Worm (Caenorhabditis elegans): ENCODE measurements around the gene nspb-12.

The nspb-12 gene

ce11 chrIII:5586925-5587324 lies 18.3 kb upstream of the nspb-12 start, which contains the start of gene F56D2.2:
F56D2.2 (plus strand) TSS chrIII:5587263.
- no peak for TF ChIP-seq tbx-11 (GFP tag; IDR thresholded peaks at IDR 0.05)
- no peak for TF ChIP-seq pes-1 (GFP tag; IDR thresholded peaks at IDR 0.05)
- no peak for TF ChIP-seq ama-1 (optimal IDR thresholded peaks at IDR 0.05)
- no peak for TF ChIP-seq tra-4 (tag; optimal IDR thresholded peaks at IDR 0.05)
- TF ChIP-seq flt-1 (GFP tag; IDR thresholded peaks at IDR 0.05) = no peak
- no peak for TF ChIP-seq ceh-36 (tag; optimal IDR thresholded peaks at IDR 0.05)
- TF ChIP-seq sea-1 (GFP tag; conservative IDR thresholded peaks at IDR 0.05) = no peak
- no peak for TF ChIP-seq tbx-37 (GFP tag; conservative IDR thresholded peaks at IDR 0.05)
- no peak for TF ChIP-seq hmbx-1 (tag; optimal IDR thresholded peaks at IDR 0.05)
- TF ChIP-seq scrt-1 (GFP tag; IDR thresholded peaks at IDR 0.05) = no peak
- TF ChIP-seq hmg-4 (GFP tag; optimal IDR thresholded peaks at IDR 0.05) = no peak
- TF ChIP-seq ceh-13 (GFP tag; optimal IDR thresholded peaks at IDR 0.05) = no peak
- no peak for TF ChIP-seq aly-1 (tag; optimal IDR thresholded peaks at IDR 0.05)

ce11 chrIII:5585711-5586110 lies 17.1 kb upstream of the nspb-12 start:
- TF ChIP-seq tbx-37 (GFP tag; conservative IDR thresholded peaks at IDR 0.05) = no peak
- no peak for TF ChIP-seq tbx-11 (GFP tag; IDR thresholded peaks at IDR 0.05)
- TF ChIP-seq hmbx-1 (tag; optimal IDR thresholded peaks at IDR 0.05) = no peak
- TF ChIP-seq hmg-4 (GFP tag; optimal IDR thresholded peaks at IDR 0.05) = no peak
- TF ChIP-seq hnd-1 (tag; optimal IDR thresholded peaks at IDR 0.05) = no peak

ce11 chrIII:5584647-5585046 lies 16.1 kb upstream of the nspb-12 start, which contains the start of gene F56D2.3:
F56D2.3 (plus strand) TSS chrIII:5584947.
- TF ChIP-seq tbx-37 (GFP tag; conservative IDR thresholded peaks at IDR 0.05) = no peak
- no peak for TF ChIP-seq ceh-36 (tag; optimal IDR thresholded peaks at IDR 0.05)
- TF ChIP-seq hmbx-1 (tag; optimal IDR thresholded peaks at IDR 0.05) = no peak
- no peak for TF ChIP-seq sea-1 (GFP tag; conservative IDR thresholded peaks at IDR 0.05)
- TF ChIP-seq pes-1 (GFP tag; IDR thresholded peaks at IDR 0.05) = no peak
- TF ChIP-seq tra-4 (tag; optimal IDR thresholded peaks at IDR 0.05) = no peak
- no peak for TF ChIP-seq F13C5.2 (tag; optimal IDR thresholded peaks at IDR 0.05)
- TF ChIP-seq ceh-13 (GFP tag; optimal IDR thresholded peaks at IDR 0.05) = no peak

ce11 chrIII:5582766-5583165 lies 14.2 kb upstream of the nspb-12 start, which contains the start of the genes F56D2.8 and uev-2:
F56D2.8 (minus strand) TSS chrIII:5582866.
uev-2 (plus strand) TSS chrIII:5583125.
- TF ChIP-seq F13C5.2 (tag; optimal IDR thresholded peaks at IDR 0.05) = no peak
- no peak for TF ChIP-seq hmg-4 (GFP tag; optimal IDR thresholded peaks at IDR 0.05)
- TF ChIP-seq sea-1 (GFP tag; conservative IDR thresholded peaks at IDR 0.05) = no peak
- TF ChIP-seq pes-1 (GFP tag; IDR thresholded peaks at IDR 0.05) = no peak
- TF ChIP-seq tra-4 (tag; optimal IDR thresholded peaks at IDR 0.05) = no peak
- TF ChIP-seq B0310.2 (tag; optimal IDR thresholded peaks at IDR 0.05) = no peak
- no peak for TF ChIP-seq ets-7 (tag; optimal IDR thresholded peaks at IDR 0.05)
- no peak for TF ChIP-seq aly-1 (tag; optimal IDR thresholded peaks at IDR 0.05)
- no peak for TF ChIP-seq ama-1 (optimal IDR thresholded peaks at IDR 0.05)
- no peak for TF ChIP-seq tbx-11 (GFP tag; IDR thresholded peaks at IDR 0.05)
- no peak for TF ChIP-seq hmbx-1 (tag; optimal IDR thresholded peaks at IDR 0.05)
- TF ChIP-seq scrt-1 (GFP tag; IDR thresholded peaks at IDR 0.05) = no peak
- TF ChIP-seq ceh-13 (GFP tag; optimal IDR thresholded peaks at IDR 0.05) = no peak
- TF ChIP-seq hnd-1 (tag; optimal IDR thresholded peaks at IDR 0.05) = no peak
- no peak for TF ChIP-seq tbx-37 (GFP tag; conservative IDR thresholded peaks at IDR 0.05)
- TF ChIP-seq ceh-36 (tag; optimal IDR thresholded peaks at IDR 0.05) = no peak
- no peak for TF ChIP-seq flt-1 (GFP tag; IDR thresholded peaks at IDR 0.05)

ce11 chrIII:5581049-5581448 lies 12.5 kb upstream of the nspb-12 start, which contains the start of gene F56D2.5:
F56D2.5 (minus strand) TSS chrIII:5581419.
- no peak for TF ChIP-seq scrt-1 (GFP tag; IDR thresholded peaks at IDR 0.05)

DNA sequence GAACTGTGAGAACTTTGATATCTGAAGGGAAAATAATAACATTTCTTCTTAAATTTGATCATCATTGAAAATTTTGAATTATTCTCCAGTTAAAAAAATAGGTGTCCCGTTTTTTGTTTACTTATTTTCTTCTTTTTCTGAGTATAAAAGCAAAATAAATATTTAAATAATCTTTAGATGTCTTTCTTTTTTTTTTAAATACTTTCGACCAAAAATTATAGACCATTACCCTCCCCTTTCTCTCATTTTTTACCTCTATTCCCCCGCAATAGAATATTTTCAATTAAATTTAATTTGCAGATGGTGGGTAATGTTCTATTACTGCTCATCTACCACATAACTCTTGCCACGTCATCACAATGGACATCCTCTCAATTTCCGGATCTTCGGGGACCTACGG lies 5.1 kb upstream of the nspb-12 start, which contains the start of gene molo-1:
Gene molo-1 (plus strand): TSS at position 301 of the 400 bp plus-strand sequence.
- no peak for TF ChIP-seq hnd-1 (tag; optimal IDR thresholded peaks at IDR 0.05)
- TF ChIP-seq ceh-36 (tag; optimal IDR thresholded peaks at IDR 0.05) = no peak
- TF ChIP-seq tbx-37 (GFP tag; conservative IDR thresholded peaks at IDR 0.05) = no peak
- no peak for TF ChIP-seq flt-1 (GFP tag; IDR thresholded peaks at IDR 0.05)
- TF ChIP-seq pes-1 (GFP tag; IDR thresholded peaks at IDR 0.05) = no peak
- no peak for TF ChIP-seq tbx-11 (GFP tag; IDR thresholded peaks at IDR 0.05)
- TF ChIP-seq hmg-4 (GFP tag; optimal IDR thresholded peaks at IDR 0.05) = no peak

DNA sequence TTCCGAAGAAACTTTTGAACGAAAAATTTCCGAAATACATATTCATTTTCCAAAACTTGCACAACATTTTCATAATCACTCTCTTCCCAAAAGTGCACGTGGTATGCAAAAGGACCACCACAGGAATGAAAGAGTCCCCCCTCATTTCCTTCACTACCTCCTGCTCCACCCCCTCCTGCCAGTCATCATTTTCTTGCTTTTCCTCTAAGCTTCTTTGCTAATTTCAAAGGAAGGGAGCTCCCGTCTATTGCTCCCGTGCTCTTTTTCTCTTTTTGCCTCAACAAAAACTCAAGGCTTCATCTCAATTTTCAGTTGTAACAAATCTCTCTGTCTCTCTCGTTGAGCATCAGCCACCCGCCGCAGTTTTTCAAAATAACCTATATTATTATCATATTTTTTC lies 4.2 kb upstream of the nspb-12 start:
- no peak for TF ChIP-seq flt-1 (GFP tag; IDR thresholded peaks at IDR 0.05)
- no peak for TF ChIP-seq hmg-4 (GFP tag; optimal IDR thresholded peaks at IDR 0.05)
- TF ChIP-seq hnd-1 (tag; optimal IDR thresholded peaks at IDR 0.05) = no peak
- TF ChIP-seq B0310.2 (tag; optimal IDR thresholded peaks at IDR 0.05) = no peak
- TF ChIP-seq aly-1 (tag; optimal IDR thresholded peaks at IDR 0.05) = no peak
- no peak for TF ChIP-seq sea-1 (GFP tag; conservative IDR thresholded peaks at IDR 0.05)
- no peak for TF ChIP-seq ceh-13 (GFP tag; optimal IDR thresholded peaks at IDR 0.05)
- TF ChIP-seq hmbx-1 (tag; optimal IDR thresholded peaks at IDR 0.05) = no peak
- TF ChIP-seq ama-1 (optimal IDR thresholded peaks at IDR 0.05) = no peak
- no peak for TF ChIP-seq scrt-1 (GFP tag; IDR thresholded peaks at IDR 0.05)

DNA sequence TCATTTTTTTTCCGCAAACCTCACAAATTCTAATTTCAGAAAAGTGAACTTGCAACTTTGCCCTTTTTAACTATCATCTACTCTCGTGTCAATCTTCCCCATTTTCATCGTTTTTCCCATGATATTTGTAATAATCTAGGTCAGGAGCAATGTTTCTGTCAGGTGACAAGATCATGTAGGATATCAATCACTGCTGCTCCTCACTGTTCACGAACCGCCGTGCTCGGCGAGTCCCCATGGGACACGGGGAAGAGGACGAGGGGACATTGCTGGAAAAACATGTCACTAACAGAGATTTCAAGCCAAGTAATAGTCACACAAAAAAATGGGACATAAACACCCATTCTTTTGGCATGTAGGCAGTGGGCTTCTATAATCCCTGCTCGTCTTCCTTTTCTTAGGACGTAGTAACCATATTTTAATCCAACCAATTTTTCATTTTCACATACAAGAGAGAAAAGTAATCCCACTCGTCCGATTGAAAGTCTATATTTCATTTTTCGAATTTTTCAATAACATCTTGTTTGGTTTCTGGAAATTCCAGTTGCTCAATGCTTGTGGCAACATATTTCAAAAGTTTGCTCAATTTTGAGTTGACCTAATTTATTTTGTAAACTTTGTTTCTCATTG lies 2.4 kb upstream of the nspb-12 start:
- no peak for TF ChIP-seq F13C5.2 (tag; optimal IDR thresholded peaks at IDR 0.05)
- no peak for TF ChIP-seq ama-1 (optimal IDR thresholded peaks at IDR 0.05)
- no peak for TF ChIP-seq scrt-1 (GFP tag; IDR thresholded peaks at IDR 0.05)
- no peak for TF ChIP-seq ceh-36 (tag; optimal IDR thresholded peaks at IDR 0.05)
- TF ChIP-seq tbx-37 (GFP tag; conservative IDR thresholded peaks at IDR 0.05) = no peak
- TF ChIP-seq ceh-13 (GFP tag; optimal IDR thresholded peaks at IDR 0.05) = no peak
- TF ChIP-seq hmg-4 (GFP tag; optimal IDR thresholded peaks at IDR 0.05) = no peak
- TF ChIP-seq hnd-1 (tag; optimal IDR thresholded peaks at IDR 0.05) = no peak
- no peak for TF ChIP-seq aly-1 (tag; optimal IDR thresholded peaks at IDR 0.05)
- no peak for TF ChIP-seq pes-1 (GFP tag; IDR thresholded peaks at IDR 0.05)
- no peak for TF ChIP-seq tra-4 (tag; optimal IDR thresholded peaks at IDR 0.05)
